Fruit fly (Drosophila melanogaster) whole organism, wandering third instar larva: ENCODE data around the gene RpL37-1.

Source experiments
- Hr78 ChIP-seq: fragments of >200 bp; optimal IDR thresholded peaks from 2 replicates; lab custom pipeline; 2017; ENCODE audit warnings: missing biosample characterization, missing genetic modification characterization
- Mio ChIP-seq: sonication (Bioruptor generic); optimal IDR thresholded peaks from 2 replicates; lab custom pipeline; 2016; ENCODE audit warnings: missing biosample characterization, missing genetic modification characterization
- OdsH ChIP-seq: fragments of 200-800 bp; sonication (Bioruptor generic); optimal IDR thresholded peaks from 2 replicates; lab custom pipeline; 2016; ENCODE audit warnings: missing biosample characterization, mild to moderate bottlenecking, missing genetic modification characterization
- Vsx2 ChIP-seq: fragments of 200-300, 225-300 bp; sonication (Bioruptor generic); optimal IDR thresholded peaks from 2 replicates; lab custom pipeline; 2018; ENCODE audit warnings: missing biosample characterization, missing genetic modification characterization; ENCODE audit not compliant: partially characterized antibody
- ey ChIP-seq: fragments of 200-800 bp; sonication (Bioruptor generic); optimal IDR thresholded peaks from 2 replicates; lab custom pipeline; 2016; ENCODE audit warnings: missing biosample characterization, missing genetic modification characterization
- h ChIP-seq: fragments of 200-800 bp; sonication (Bioruptor generic); optimal IDR thresholded peaks from 3 replicates; lab custom pipeline; 2016; ENCODE audit warnings: missing biosample characterization, mild to moderate bottlenecking, missing genetic modification characterization
- rgr ChIP-seq: fragments of 200-800 bp; sonication (Bioruptor generic); optimal IDR thresholded peaks from 3 replicates; lab custom pipeline; 2016; ENCODE audit warnings: missing biosample characterization, mild to moderate bottlenecking, missing genetic modification characterization
- tai ChIP-seq: sonication (Bioruptor generic); optimal IDR thresholded peaks from 2 replicates; lab custom pipeline; 2016; ENCODE audit warnings: missing biosample characterization, missing genetic modification characterization
- usp ChIP-seq: fragments of >200 bp; optimal IDR thresholded peaks from 2 replicates; lab custom pipeline; 2017; ENCODE audit warnings: missing biosample characterization, missing genetic modification characterization

- TF ChIP-seq h (GFP tag; lab: Kevin White, UChicago) (no peak), ey (GFP tag; lab: Kevin White, UChicago) (no peak), rgr (GFP tag; lab: Kevin White, UChicago) (no peak), tai (GFP tag; lab: Kevin White, UChicago) (no peak), usp (GFP tag; lab: Kevin White, UChicago) (no peak), OdsH (no peak), Hr78 (GFP tag; lab: Kevin White, UChicago) (no peak), Vsx2 (GFP tag; lab: Kevin White, UChicago) (no peak), Mio (GFP tag; lab: Kevin White, UChicago) (no peak)
Observed at dm6 chrX:15147069-15147468, 7.9 kb upstream of the RpL37-1 start.
